Fruit fly (Drosophila melanogaster) whole organism, wandering third instar larva: Measurements from ENCODE around the gene Ets97D.
A peak's percentile ranks its signal among the peaks of the same experiment; 100 is the strongest.

Experiments
- Abd-B ChIP-seq: fragments of >200 bp; optimal IDR thresholded peaks from 2 replicates; lab custom pipeline; 2017; ENCODE audit warnings: missing biosample characterization, missing genetic modification characterization
- CG32264 ChIP-seq: fragments of 200-800 bp; sonication (Bioruptor generic); optimal IDR thresholded peaks from 2 replicates; lab custom pipeline; 2016; ENCODE audit warnings: missing biosample characterization, missing genetic modification characterization
- CG9705 ChIP-seq: fragments of 200-800 bp; sonication (Bioruptor generic); optimal IDR thresholded peaks from 2 replicates; lab custom pipeline; 2018; ENCODE audit warnings: missing biosample characterization, mild to moderate bottlenecking, missing genetic modification characterization
- CrebA ChIP-seq: fragments of 200-800 bp; sonication (Bioruptor generic); optimal IDR thresholded peaks from 2 replicates; lab custom pipeline; 2016; ENCODE audit warnings: missing biosample characterization, mild to moderate bottlenecking, missing genetic modification characterization, borderline replicate concordance
- Dfd ChIP-seq: fragments of >200 bp; optimal IDR thresholded peaks from 2 replicates; lab custom pipeline; 2017; ENCODE audit warnings: missing biosample characterization, missing genetic modification characterization
- Dif ChIP-seq: fragments of 200-275, 200-300 bp; sonication (Bioruptor generic); optimal IDR thresholded peaks from 2 replicates; lab custom pipeline; 2018; ENCODE audit warnings: missing biosample characterization, missing genetic modification characterization; ENCODE audit not compliant: partially characterized antibody
- GATAd ChIP-seq: sonication (Bioruptor generic); optimal IDR thresholded peaks from 2 replicates; lab custom pipeline; 2016; ENCODE audit warnings: missing biosample characterization, missing genetic modification characterization
- HLH106 ChIP-seq: fragments of 200-800 bp; optimal IDR thresholded peaks from 3 replicates; lab custom pipeline; 2019; ENCODE audit warnings: missing biosample characterization, mild to moderate bottlenecking, missing genetic modification characterization, moderate library complexity
- Hnf4 ChIP-seq: fragments of 200-800 bp; sonication (Bioruptor generic); optimal IDR thresholded peaks from 2 replicates; lab custom pipeline; 2016; ENCODE audit warnings: missing biosample characterization, mild to moderate bottlenecking, missing genetic modification characterization
- Hr78 ChIP-seq: fragments of >200 bp; optimal IDR thresholded peaks from 2 replicates; lab custom pipeline; 2017; ENCODE audit warnings: missing biosample characterization, missing genetic modification characterization
- Hr83 ChIP-seq: fragments of 200-300 bp; sonication (Bioruptor generic); optimal IDR thresholded peaks from 2 replicates; lab custom pipeline; 2016; ENCODE audit warnings: missing biosample characterization, mild to moderate bottlenecking, missing genetic modification characterization, moderate library complexity; ENCODE audit not compliant: poor library complexity, severe bottlenecking
- Mio ChIP-seq: sonication (Bioruptor generic); optimal IDR thresholded peaks from 2 replicates; lab custom pipeline; 2016; ENCODE audit warnings: missing biosample characterization, missing genetic modification characterization
- N ChIP-seq: fragments of >200 bp; optimal IDR thresholded peaks from 2 replicates; lab custom pipeline; 2018; ENCODE audit warnings: missing biosample characterization, missing external identifiers, missing genetic modification characterization
- OdsH ChIP-seq: fragments of 200-800 bp; sonication (Bioruptor generic); optimal IDR thresholded peaks from 2 replicates; lab custom pipeline; 2016; ENCODE audit warnings: missing biosample characterization, mild to moderate bottlenecking, missing genetic modification characterization
- Rel ChIP-seq, 2 experiments: fragments of 200-800 bp; sonication (Bioruptor generic) in 1 of 2; optimal IDR thresholded peaks; 2 replicates in 1 of 2; 3 replicates in 1 of 2; lab custom pipeline; 2016 to 2019; ENCODE audit warnings: mild to moderate bottlenecking in 2 of 2, missing biosample characterization in 2 of 2, missing genetic modification characterization in 2 of 2, moderate library complexity in 1 of 2
- Sp1 ChIP-seq: fragments of 200-800 bp; sonication (Bioruptor generic); optimal IDR thresholded peaks from 3 replicates; lab custom pipeline; 2019; ENCODE audit warnings: missing biosample characterization, mild to moderate bottlenecking, missing genetic modification characterization, moderate library complexity
- Vsx2 ChIP-seq: fragments of 200-300, 225-300 bp; sonication (Bioruptor generic); optimal IDR thresholded peaks from 2 replicates; lab custom pipeline; 2018; ENCODE audit warnings: missing biosample characterization, missing genetic modification characterization; ENCODE audit not compliant: partially characterized antibody
- br ChIP-seq: fragments of 200-800 bp; sonication (Bioruptor generic); optimal IDR thresholded peaks from 2 replicates; lab custom pipeline; 2016; ENCODE audit warnings: missing biosample characterization, missing genetic modification characterization
- brk ChIP-seq: fragments of 200-800 bp; sonication (Bioruptor generic); optimal IDR thresholded peaks from 2 replicates; lab custom pipeline; 2016; ENCODE audit warnings: missing biosample characterization, mild to moderate bottlenecking, missing genetic modification characterization
- dl ChIP-seq, 2 experiments: fragments of 175-275, 200-275 bp in 1 of 2; fragments of 200-275 bp in 1 of 2; sonication (Bioruptor generic); optimal IDR thresholded peaks; lab custom pipeline; 2018; ENCODE audit warnings: mild to moderate bottlenecking in 2 of 2, missing biosample characterization in 2 of 2, missing genetic modification characterization in 2 of 2, moderate library complexity in 2 of 2; ENCODE audit not compliant: partially characterized antibody in 2 of 2, insufficient read depth in 1 of 2
- dmrt93B ChIP-seq: fragments of 200-800 bp; sonication (Bioruptor generic); optimal IDR thresholded peaks from 2 replicates; lab custom pipeline; 2018; ENCODE audit warnings: missing biosample characterization, mild to moderate bottlenecking, missing genetic modification characterization
- dsf ChIP-seq: sonication (Bioruptor generic); optimal IDR thresholded peaks from 2 replicates; lab custom pipeline; 2016; ENCODE audit warnings: missing biosample characterization, missing genetic modification characterization, borderline replicate concordance
- ey ChIP-seq: fragments of 200-800 bp; sonication (Bioruptor generic); optimal IDR thresholded peaks from 2 replicates; lab custom pipeline; 2016; ENCODE audit warnings: missing biosample characterization, missing genetic modification characterization
- foxo ChIP-seq, 2 experiments: fragments of 200-800 bp; sonication (Bioruptor generic); optimal IDR thresholded peaks; 2 replicates in 1 of 2; 3 replicates in 1 of 2; lab custom pipeline; 2016 to 2017; ENCODE audit warnings: missing biosample characterization in 2 of 2, missing genetic modification characterization in 2 of 2
- fru ChIP-seq: fragments of 200-800 bp; sonication (Bioruptor generic); optimal IDR thresholded peaks from 3 replicates; lab custom pipeline; 2016; ENCODE audit warnings: missing biosample characterization, mild to moderate bottlenecking, missing genetic modification characterization
- h ChIP-seq: fragments of 200-800 bp; sonication (Bioruptor generic); optimal IDR thresholded peaks from 3 replicates; lab custom pipeline; 2016; ENCODE audit warnings: missing biosample characterization, mild to moderate bottlenecking, missing genetic modification characterization
- jim ChIP-seq: fragments of 175-275, 200-325 bp; sonication (Bioruptor generic); optimal IDR thresholded peaks from 2 replicates; lab custom pipeline; 2016; ENCODE audit warnings: missing biosample characterization, mild to moderate bottlenecking, missing genetic modification characterization
- lola ChIP-seq: fragments of >200 bp; optimal IDR thresholded peaks from 2 replicates; lab custom pipeline; 2017; ENCODE audit warnings: missing biosample characterization, missing genetic modification characterization
- pan ChIP-seq: fragments of >200 bp; optimal IDR thresholded peaks from 2 replicates; lab custom pipeline; 2017
- psq ChIP-seq: fragments of 200-800 bp; sonication (Bioruptor generic); optimal IDR thresholded peaks from 3 replicates; lab custom pipeline; 2017; ENCODE audit warnings: missing biosample characterization, mild to moderate bottlenecking, missing genetic modification characterization, moderate library complexity
- rgr ChIP-seq: fragments of 200-800 bp; sonication (Bioruptor generic); optimal IDR thresholded peaks from 3 replicates; lab custom pipeline; 2016; ENCODE audit warnings: missing biosample characterization, mild to moderate bottlenecking, missing genetic modification characterization
- sage ChIP-seq: fragments of 200-800 bp; sonication (Bioruptor generic); optimal IDR thresholded peaks from 2 replicates; lab custom pipeline; 2016; ENCODE audit warnings: missing biosample characterization, mild to moderate bottlenecking, missing genetic modification characterization
- sv ChIP-seq: fragments of 200-800 bp; sonication (Bioruptor generic); optimal IDR thresholded peaks from 3 replicates; lab custom pipeline; 2016; ENCODE audit warnings: missing biosample characterization, missing genetic modification characterization
- tai ChIP-seq: sonication (Bioruptor generic); optimal IDR thresholded peaks from 2 replicates; lab custom pipeline; 2016; ENCODE audit warnings: missing biosample characterization, missing genetic modification characterization
- usp ChIP-seq: fragments of >200 bp; optimal IDR thresholded peaks from 2 replicates; lab custom pipeline; 2017; ENCODE audit warnings: missing biosample characterization, missing genetic modification characterization
- woc ChIP-seq: sonication (Bioruptor generic); optimal IDR thresholded peaks from 2 replicates; lab custom pipeline; 2016; ENCODE audit warnings: missing biosample characterization, mild to moderate bottlenecking, missing genetic modification characterization

The Ets97D gene

dm6 chr3R:26954020-26954672 is 41.5 kb upstream of the Ets97D start:
- peak; percentile 74 for TF ChIP-seq Hnf4 (GFP tag; lab: Kevin White, UChicago)
- TF ChIP-seq usp: no peak
- TF ChIP-seq dmrt93B (GFP tag; lab: Kevin White, UChicago): peak; percentile 82
- TF ChIP-seq OdsH (GFP tag; lab: Kevin White, UChicago): peak; percentile 89
- no peak for TF ChIP-seq sv (GFP tag; lab: Kevin White, UChicago)
- peak; percentile 73 for TF ChIP-seq woc
- peak; percentile 84 for TF ChIP-seq Sp1 (GFP tag; lab: Kevin White, UChicago)
- TF ChIP-seq Dif (GFP tag; lab: Kevin White, UChicago): no peak
- no peak for TF ChIP-seq Hr78 (GFP tag; lab: Kevin White, UChicago)
- peak in 1 of 2 experiments; percentile 81 for TF ChIP-seq foxo (GFP tag; optimal IDR thresholded peaks at IDR 0.05; lab: Kevin White, UChicago)
- peak; percentile 89 for TF ChIP-seq rgr (GFP tag; lab: Kevin White, UChicago)
- TF ChIP-seq Mio (GFP tag; lab: Kevin White, UChicago): no peak
- peak; percentile 18 for TF ChIP-seq tai (GFP tag; lab: Kevin White, UChicago)
- TF ChIP-seq dsf: peak; percentile 24
- TF ChIP-seq fru (GFP tag; lab: Kevin White, UChicago): peak; percentile 74
- TF ChIP-seq jim (GFP tag; lab: Kevin White, UChicago): peak; percentile 14
- peak; percentile 78 for TF ChIP-seq h
- TF ChIP-seq CG32264 (GFP tag; lab: Kevin White, UChicago): no peak
- peak; percentile 13 for TF ChIP-seq CG9705
- no peak for TF ChIP-seq N (GFP tag; lab: Kevin White, UChicago)
- peak; percentile 100 for TF ChIP-seq psq
- TF ChIP-seq Rel (GFP tag; optimal IDR thresholded peaks at IDR 0.05; lab: Kevin White, UChicago): peak; percentile 92
- peak; percentile 20 for TF ChIP-seq Rel (tag; optimal IDR thresholded peaks at IDR 0.05; lab: Kevin White, UChicago)
- peak; percentile 82 for TF ChIP-seq sage (GFP tag; lab: Kevin White, UChicago)
- TF ChIP-seq br: peak; percentile 38
- TF ChIP-seq ey (GFP tag; lab: Kevin White, UChicago): peak; percentile 51
- peak; percentile 68 for TF ChIP-seq brk
- no peak for TF ChIP-seq pan
- TF ChIP-seq Vsx2 (GFP tag; lab: Kevin White, UChicago): peak; percentile 5
- TF ChIP-seq lola: no peak
- peak; percentile 79 for TF ChIP-seq HLH106 (tag; lab: Kevin White, UChicago)
- peak; percentile 35 for TF ChIP-seq CrebA (GFP tag; lab: Kevin White, UChicago)
- TF ChIP-seq Dfd: no peak

DNA sequence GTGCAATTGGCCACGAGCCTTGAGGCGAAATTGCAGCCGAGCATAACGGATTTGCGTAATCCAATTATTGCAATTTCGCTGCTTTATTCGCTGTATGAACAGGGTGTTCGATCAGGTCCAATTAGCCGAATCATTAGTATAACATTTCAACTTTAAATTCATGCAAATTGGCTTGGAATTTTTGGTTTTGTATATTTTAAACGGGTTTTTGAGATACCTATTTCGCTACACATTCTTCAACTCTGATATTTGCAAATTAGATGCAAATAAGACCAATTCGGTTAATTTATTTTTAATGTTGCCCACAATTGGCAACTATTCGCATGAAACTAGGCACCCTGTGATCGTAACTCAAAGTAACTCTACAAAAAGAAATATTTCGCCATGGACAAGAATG is 40.8 kb upstream of the Ets97D start:
- TF ChIP-seq foxo (GFP tag; optimal IDR thresholded peaks at IDR 0.05; lab: Kevin White, UChicago): no peak
- TF ChIP-seq dl (GFP tag; optimal IDR thresholded peaks at IDR 0.05; lab: Kevin White, UChicago; ENCODE audit: insufficient read depth in 1 of 2, partially characterized antibody in 2 of 2): no peak
- no peak for TF ChIP-seq lola
- TF ChIP-seq br: peak; percentile 43
- peak; percentile 51 for TF ChIP-seq rgr (GFP tag; lab: Kevin White, UChicago)
- no peak for TF ChIP-seq Vsx2 (GFP tag; lab: Kevin White, UChicago)
- TF ChIP-seq HLH106 (tag; lab: Kevin White, UChicago): no peak
- no peak for TF ChIP-seq CG32264 (GFP tag; lab: Kevin White, UChicago)
- no peak for TF ChIP-seq Dfd
- no peak for TF ChIP-seq CG9705
- TF ChIP-seq ey (GFP tag; lab: Kevin White, UChicago): peak; percentile 41
- TF ChIP-seq h: no peak

- TF ChIP-seq ey (GFP tag; lab: Kevin White, UChicago) (no peak), CG9705 (no peak), br (no peak), fru (GFP tag; lab: Kevin White, UChicago) (no peak), Dif (GFP tag; lab: Kevin White, UChicago) (no peak), N (GFP tag; lab: Kevin White, UChicago) (no peak), sage (GFP tag; lab: Kevin White, UChicago) (no peak), pan (no peak), CrebA (GFP tag; lab: Kevin White, UChicago) (no peak), Hr83 (GFP tag; lab: Kevin White, UChicago) (no peak), GATAd (no peak), usp (no peak), Abd-B (GFP tag; lab: Kevin White, UChicago) (no peak), tai (GFP tag; lab: Kevin White, UChicago) (no peak), lola (no peak), rgr (GFP tag; lab: Kevin White, UChicago) (no peak), CG32264 (GFP tag; lab: Kevin White, UChicago) (no peak), Rel (GFP tag; optimal IDR thresholded peaks at IDR 0.05; lab: Kevin White, UChicago) (no peak), Rel (tag; optimal IDR thresholded peaks at IDR 0.05; lab: Kevin White, UChicago) (no peak), woc (no peak), sv (GFP tag; lab: Kevin White, UChicago) (no peak)
- TF ChIP-seq, all 38 proteins: peak for 0
Observed at dm6 chr3R:26952857-26953477, 40.3 kb upstream of the Ets97D start.
